Worm (Caenorhabditis elegans) whole organism, L1 larva: ENCODE measurements around the gene C08F8.15.

ENCODE experiments used
- fos-1 ChIP-seq: fragments of 150-350 bp; optimal IDR thresholded peaks from 2 replicates; lab custom pipeline; 2014; ENCODE audit warnings: missing biosample characterization, missing genetic modification characterization
- mep-1 ChIP-seq: fragments of 150-350 bp; optimal IDR thresholded peaks from 2 replicates; lab custom pipeline; 2014; ENCODE audit warnings: missing biosample characterization, missing genetic modification characterization
- nhr-77 ChIP-seq: fragments of 150-350 bp; optimal IDR thresholded peaks from 2 replicates; lab custom pipeline; 2014; ENCODE audit warnings: missing biosample characterization, missing genetic modification characterization
- xbp-1 ChIP-seq: sonication (generic microtip); optimal IDR thresholded peaks from 2 replicates; lab custom pipeline; 2016; ENCODE audit warnings: missing genetic modification characterization, missing compliant biosample characterization

DNA sequence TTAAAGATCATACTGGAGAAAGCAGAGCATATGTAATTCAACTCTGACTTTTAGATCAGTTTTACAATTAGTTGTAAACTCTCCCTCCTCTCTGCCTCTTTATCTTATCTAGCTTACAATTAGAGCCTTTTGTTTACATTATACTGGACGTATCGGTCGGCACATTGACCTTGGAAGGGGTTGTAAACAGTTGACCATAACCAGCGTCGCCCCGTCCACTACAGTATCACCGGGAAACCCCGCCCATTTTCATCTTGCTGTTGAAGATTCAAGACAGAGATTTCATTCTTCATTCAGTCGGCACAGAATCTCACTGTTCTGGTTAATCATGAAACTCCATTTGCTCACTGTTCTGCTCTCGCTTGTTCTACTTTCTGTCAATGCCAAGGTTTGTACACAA, 26.1 kb upstream of the C08F8.15 start, which contains the start of gene sdz-27:
- TF ChIP-seq xbp-1 (tag; lab: Kevin White, UChicago) (no peak), mep-1 (no peak), nhr-77 (tag; lab: Kevin White, UChicago) (no peak), fos-1 (tag; lab: Kevin White, UChicago) (no peak)
